Worm (Caenorhabditis elegans): ENCODE results near the gene F26H11.4.

F26H11.4 gene

ce11 chrII:14407332-14408270, 811 bp upstream of the F26H11.4 start (continued):
- TF ChIP-seq hmg-1.1 (GFP tag; IDR thresholded peaks at IDR 0.05): peak; percentile 7; the same call in 1 of the 2 replicates
- TF ChIP-seq daf-8 (GFP tag; IDR thresholded peaks at IDR 0.05): no peak
- no peak for TF ChIP-seq Y48G9A.11 (GFP tag; IDR thresholded peaks at IDR 0.05)
- no peak for TF ChIP-seq daf-16 (GFP tag; optimal IDR thresholded peaks at IDR 0.05)
- TF ChIP-seq daf-16 (tag; optimal IDR thresholded peaks at IDR 0.05): peak; percentile 43
- no peak for TF ChIP-seq ZK546.5 (tag; optimal IDR thresholded peaks at IDR 0.05)
- peak; percentile 52 for TF ChIP-seq egl-43 (GFP tag; IDR thresholded peaks at IDR 0.05)
- peak; percentile 74 for TF ChIP-seq dve-1 (tag; optimal IDR thresholded peaks at IDR 0.05; ENCODE audit: insufficient read depth)
- peak in 1 of 2 experiments; percentile 4; a peak in 1 of 4 replicates for TF ChIP-seq madf-5 (GFP tag; IDR thresholded peaks at IDR 0.05)
- peak; percentile 61 for TF ChIP-seq hlh-30 (tag; optimal IDR thresholded peaks at IDR 0.05; ENCODE audit: insufficient read depth)
- no peak for TF ChIP-seq lin-13 (GFP tag; optimal IDR thresholded peaks at IDR 0.05)
- TF ChIP-seq spr-1 (tag; optimal IDR thresholded peaks at IDR 0.05): peak; percentile 52
- TF ChIP-seq vab-7 (GFP tag; IDR thresholded peaks at IDR 0.05): no peak
- no peak for TF ChIP-seq unc-39 (tag; optimal IDR thresholded peaks at IDR 0.05)
- TF ChIP-seq nhr-6 (tag; optimal IDR thresholded peaks at IDR 0.05): peak; percentile 17
- TF ChIP-seq lin-38 (GFP tag; IDR thresholded peaks at IDR 0.05): peak; percentile 72
- TF ChIP-seq aha-1 (tag): peak; percentile 80
- peak; percentile 40 for TF ChIP-seq rbr-2 (tag; optimal IDR thresholded peaks at IDR 0.05)

DNA sequence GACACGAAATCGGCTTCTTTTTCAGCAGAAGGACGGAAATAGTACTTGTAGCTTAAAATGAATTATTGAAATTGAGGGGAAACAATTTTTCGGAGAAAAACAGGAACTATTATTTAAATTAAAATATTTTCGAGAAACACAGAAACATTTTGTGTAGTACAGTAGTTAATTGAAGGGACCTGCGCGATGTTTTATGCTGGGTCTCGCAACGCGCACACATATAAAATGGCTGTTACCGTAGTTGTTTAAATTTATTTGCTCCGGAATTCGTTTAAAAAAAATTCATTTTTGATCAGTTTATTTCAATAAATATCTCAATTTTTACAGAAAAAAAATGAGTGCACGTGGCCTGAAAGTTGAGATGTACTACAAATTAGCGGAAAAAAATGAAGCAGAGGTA, 2.4 kb downstream of the F26H11.4 start, which contains the start of gene dsb-2:
TSS of gene dsb-2 (plus strand) at position 328 of the 400 bp plus-strand sequence.
- TF ChIP-seq nhr-10 (tag; optimal IDR thresholded peaks at IDR 0.05) (no peak), unc-130 (GFP tag; optimal IDR thresholded peaks at IDR 0.05) (peak; percentile 73), F49E8.2 (tag; optimal IDR thresholded peaks at IDR 0.05; ENCODE audit: borderline replicate concordance) (peak; percentile 66), lin-38 (GFP tag; IDR thresholded peaks at IDR 0.05) (peak; percentile 54), zag-1 (tag; optimal IDR thresholded peaks at IDR 0.05) (no peak), ZK337.2 (GFP tag; IDR thresholded peaks at IDR 0.05) (no peak), zip-11 (GFP tag; IDR thresholded peaks at IDR 0.05) (no peak), lsy-2 (tag; optimal IDR thresholded peaks at IDR 0.05) (peak in 1 of 2 experiments; percentile 70), nhr-41 (GFP tag; IDR thresholded peaks at IDR 0.05) (no peak)

- TF ChIP-seq unc-62 (GFP tag; optimal IDR thresholded peaks at IDR 0.05 in 1 of 2): no peak
- TF ChIP-seq unc-62 (tag; optimal IDR thresholded peaks at IDR 0.05): no peak
- TF ChIP-seq daf-19 (GFP tag; conservative IDR thresholded peaks at IDR 0.05): 0 out of 2 replicates have a peak, but pooled peaks have one; percentile 40
- peak; percentile 1 for TF ChIP-seq dpl-1 (GFP tag; optimal IDR thresholded peaks at IDR 0.05)
- no peak for TF ChIP-seq nhr-111 (GFP tag; optimal IDR thresholded peaks at IDR 0.05)
- no peak for TF ChIP-seq ztf-7 (tag; optimal IDR thresholded peaks at IDR 0.05)
- TF ChIP-seq nhr-10 (tag; optimal IDR thresholded peaks at IDR 0.05): no peak
Measured at ce11 chrII:14413035-14413525, 4.7 kb downstream of the F26H11.4 start, which contains the start of gene exl-1. Gene exl-1 (minus strand): TSS chrII:14413475.

- TF ChIP-seq nhr-42 (GFP tag; IDR thresholded peaks at IDR 0.05) (no peak), ama-1 (optimal IDR thresholded peaks at IDR 0.05) (no peak), madf-5 (GFP tag; IDR thresholded peaks at IDR 0.05) (no peak), ceh-28 (tag; optimal IDR thresholded peaks at IDR 0.05) (no peak), ztf-7 (tag; optimal IDR thresholded peaks at IDR 0.05) (no peak), F49E8.2 (tag; optimal IDR thresholded peaks at IDR 0.05; ENCODE audit: borderline replicate concordance) (no peak), nhr-41 (GFP tag; IDR thresholded peaks at IDR 0.05) (no peak)
Measured at ce11 chrII:14413709-14414108, 5.3 kb downstream of the F26H11.4 start.
